Worm (Caenorhabditis elegans): ENCODE measurements around the gene T05A1.5.
A peak's percentile ranks its signal among the peaks of the same experiment; 100 is the strongest.

T05A1.5 gene

ce11 chrIV:9536124-9536523 is 10.0 kb upstream of the T05A1.5 start:
- no peak for TF ChIP-seq cebp-1 (GFP tag; IDR thresholded peaks at IDR 0.05)
- TF ChIP-seq cebp-1 (tag; optimal IDR thresholded peaks at IDR 0.05): no peak
- TF ChIP-seq tbp1 (GFP tag; optimal IDR thresholded peaks at IDR 0.05): no peak
- no peak for TF ChIP-seq nfya-1 (tag; optimal IDR thresholded peaks at IDR 0.05; ENCODE audit: borderline replicate concordance, insufficient read depth)
- no peak for TF ChIP-seq xnd-1 (tag; optimal IDR thresholded peaks at IDR 0.05)
- TF ChIP-seq unc-130 (GFP tag; optimal IDR thresholded peaks at IDR 0.05): no peak
- no peak for TF ChIP-seq ceh-58 (GFP tag; IDR thresholded peaks at IDR 0.05)
- no peak for TF ChIP-seq ceh-79 (tag; optimal IDR thresholded peaks at IDR 0.05)
- TF ChIP-seq tlf-1 (GFP tag; optimal IDR thresholded peaks at IDR 0.05): no peak
- no peak for TF ChIP-seq F57C9.4 (tag; optimal IDR thresholded peaks at IDR 0.05)
- no peak for TF ChIP-seq F39B2.1 (GFP tag; IDR thresholded peaks at IDR 0.05)
- no peak for TF ChIP-seq let-526 (GFP tag; IDR thresholded peaks at IDR 0.05)
- no peak for TF ChIP-seq Y79H2A.3 (GFP tag; conservative IDR thresholded peaks at IDR 0.05)

ce11 chrIV:9537500-9537899 is 8.6 kb upstream of the T05A1.5 start:
- no peak for TF ChIP-seq lin-35 (GFP tag; optimal IDR thresholded peaks at IDR 0.05)
- TF ChIP-seq nhr-80 (tag; optimal IDR thresholded peaks at IDR 0.05): peak; percentile 89
- TF ChIP-seq nfya-1 (tag; optimal IDR thresholded peaks at IDR 0.05; ENCODE audit: borderline replicate concordance, insufficient read depth): no peak
- TF ChIP-seq unc-62 (GFP tag; optimal IDR thresholded peaks at IDR 0.05): peak; percentile 38
- no peak for TF ChIP-seq bed-1 (GFP tag; IDR thresholded peaks at IDR 0.05)
- TF ChIP-seq ceh-100 (GFP tag; IDR thresholded peaks at IDR 0.05): no peak
- no peak for TF ChIP-seq attf-3 (GFP tag; conservative IDR thresholded peaks at IDR 0.05)
- TF ChIP-seq ceh-27 (GFP tag; optimal IDR thresholded peaks at IDR 0.05): no peak
- TF ChIP-seq let-607 (tag; optimal IDR thresholded peaks at IDR 0.05): peak in 1 of 2 experiments; percentile 13
- no peak for TF ChIP-seq madf-3 (GFP tag; IDR thresholded peaks at IDR 0.05)
- TF ChIP-seq tbx-9 (tag; optimal IDR thresholded peaks at IDR 0.05; ENCODE audit: borderline replicate concordance): no peak
- TF ChIP-seq lsl-1 (GFP tag; optimal IDR thresholded peaks at IDR 0.05): no peak
- TF ChIP-seq mel-28 (tag; optimal IDR thresholded peaks at IDR 0.05; ENCODE audit: borderline replicate concordance): no peak
- TF ChIP-seq efl-1 (GFP tag; optimal IDR thresholded peaks at IDR 0.05): no peak
- no peak for TF ChIP-seq xnd-1 (tag; optimal IDR thresholded peaks at IDR 0.05)

- TF ChIP-seq F37B4.10 (GFP tag; IDR thresholded peaks at IDR 0.05) (no peak), F55B11.4 (tag; optimal IDR thresholded peaks at IDR 0.05; ENCODE audit: borderline replicate concordance, insufficient read depth) (no peak), egl-44 (GFP tag; IDR thresholded peaks at IDR 0.05) (0 out of 2 replicates have a peak, but pooled peaks have one; percentile 10), nhr-80 (tag; optimal IDR thresholded peaks at IDR 0.05) (peak; percentile 61), let-607 (tag; optimal IDR thresholded peaks at IDR 0.05) (peak; percentile 14 to 77), F49E8.2 (tag; optimal IDR thresholded peaks at IDR 0.05; ENCODE audit: insufficient read depth) (no peak), madf-6 (GFP tag; IDR thresholded peaks at IDR 0.05) (no peak), unc-62 (GFP tag; optimal IDR thresholded peaks at IDR 0.05) (peak; percentile 45), hlh-12 (tag; optimal IDR thresholded peaks at IDR 0.05) (no peak), him-1 (tag; optimal IDR thresholded peaks at IDR 0.05) (no peak), madf-8 (GFP tag; conservative IDR thresholded peaks at IDR 0.05) (no peak), lin-40 (tag; optimal IDR thresholded peaks at IDR 0.05) (no peak)
Observed at ce11 chrIV:9538214-9538613, 7.9 kb upstream of the T05A1.5 start.
